Worm (Caenorhabditis elegans): ENCODE measurements around the gene C32B5.13.
A peak's percentile ranks its signal among the peaks of the same experiment; 100 is the strongest.
"Not testable (repeated sequence)": the region's sequence is repeated elsewhere in the genome, so short reads cannot be mapped to it uniquely, and the experiment has no call there.

The C32B5.13 gene

ce11 chrII:940779-941178 lies 21.1 kb downstream of the C32B5.13 start, which contains the start of gene fbxc-36:
Gene fbxc-36, plus strand, starts transcription at chrII:940983.
- TF ChIP-seq hlh-30 (tag; optimal IDR thresholded peaks at IDR 0.05; ENCODE audit: insufficient read depth) (peak; percentile 48), dve-1 (tag; optimal IDR thresholded peaks at IDR 0.05) (no peak)

ce11 chrII:938549-938948 lies 23.3 kb downstream of the C32B5.13 start, which contains the start of gene R07C3.3:
Gene R07C3.3, plus strand, starts transcription at chrII:938849.
- TF ChIP-seq tbx-7 (tag; optimal IDR thresholded peaks at IDR 0.05) = no peak
- no peak for TF ChIP-seq pag-3 (tag; optimal IDR thresholded peaks at IDR 0.05; ENCODE audit: borderline replicate concordance)
- no peak for TF ChIP-seq fkh-6 (tag; optimal IDR thresholded peaks at IDR 0.05)
- TF ChIP-seq pha-4 (tag; optimal IDR thresholded peaks at IDR 0.05) = no peak
- no peak for TF ChIP-seq hlh-15 (tag; optimal IDR thresholded peaks at IDR 0.05)
- no peak for TF ChIP-seq pros-1 (tag; optimal IDR thresholded peaks at IDR 0.05)
- TF ChIP-seq unc-55 (GFP tag; optimal IDR thresholded peaks at IDR 0.05) = no peak
- TF ChIP-seq ceh-6 (GFP tag; optimal IDR thresholded peaks at IDR 0.05) = no peak
- TF ChIP-seq dve-1 (tag; optimal IDR thresholded peaks at IDR 0.05) = no peak
- no peak for TF ChIP-seq ceh-9 (tag; optimal IDR thresholded peaks at IDR 0.05)
- no peak for TF ChIP-seq ceh-18 (tag; optimal IDR thresholded peaks at IDR 0.05)

ce11 chrII:937265-937664 lies 24.6 kb downstream of the C32B5.13 start:
- TF ChIP-seq ref-2 (tag; optimal IDR thresholded peaks at IDR 0.05) (peak; percentile 83), tbx-7 (tag; optimal IDR thresholded peaks at IDR 0.05) (no peak)

- TF ChIP-seq pag-3 (tag; optimal IDR thresholded peaks at IDR 0.05; ENCODE audit: borderline replicate concordance) = no peak
- TF ChIP-seq ceh-24 (tag; optimal IDR thresholded peaks at IDR 0.05) = no peak
- TF ChIP-seq ztf-16 (tag; optimal IDR thresholded peaks at IDR 0.05) = no peak
- TF ChIP-seq F13H6.1 (tag; optimal IDR thresholded peaks at IDR 0.05) = no peak
- TF ChIP-seq sdc-2 (tag; optimal IDR thresholded peaks at IDR 0.05) = no peak
- TF ChIP-seq lin-11 (tag; optimal IDR thresholded peaks at IDR 0.05) = no peak
- TF ChIP-seq nhr-232 (tag; optimal IDR thresholded peaks at IDR 0.05) = no peak
- no peak for TF ChIP-seq K09A11.1 (tag; optimal IDR thresholded peaks at IDR 0.05; ENCODE audit: insufficient read depth)
- TF ChIP-seq Y22D7AL.16 (tag; optimal IDR thresholded peaks at IDR 0.05) = no peak
- TF ChIP-seq ahr-1 (tag; optimal IDR thresholded peaks at IDR 0.05) = no peak
- TF ChIP-seq elt-4 (tag; optimal IDR thresholded peaks at IDR 0.05) = no peak
- no peak for TF ChIP-seq ets-4 (tag; optimal IDR thresholded peaks at IDR 0.05)
- TF ChIP-seq hlh-30 (tag; optimal IDR thresholded peaks at IDR 0.05; ENCODE audit: insufficient read depth) = no peak
- no peak for TF ChIP-seq hlh-8 (tag; optimal IDR thresholded peaks at IDR 0.05)
- TF ChIP-seq pqm-1 (tag; optimal IDR thresholded peaks at IDR 0.05) = no peak
- no peak for TF ChIP-seq madf-2 (tag; optimal IDR thresholded peaks at IDR 0.05)
- TF ChIP-seq sox-4 (tag; optimal IDR thresholded peaks at IDR 0.05) = no peak
These were observed 29.1 kb downstream of the C32B5.13 start, which contains the start of gene acs-15 for ce11 chrII:932718-933117. Gene acs-15, plus strand, starts transcription at chrII:933018.

- TF ChIP-seq ceh-34, tbx-7, fax-1 (tag; optimal IDR thresholded peaks at IDR 0.05): not testable (repeated sequence)
These were observed 31.0 kb downstream of the C32B5.13 start, which contains the start of gene fbxc-34 for ce11 chrII:930871-931270. Gene fbxc-34, plus strand, starts transcription at chrII:931171.

ce11 chrII:927331-927730 lies 34.5 kb downstream of the C32B5.13 start, which contains the start of gene R07C3.13:
Gene R07C3.13, minus strand, starts transcription at chrII:927431.
- TF ChIP-seq lin-11 (tag; optimal IDR thresholded peaks at IDR 0.05) (no peak), lim-6 (tag; optimal IDR thresholded peaks at IDR 0.05) (no peak), pqm-1 (tag; optimal IDR thresholded peaks at IDR 0.05) (no peak), elt-4 (tag; optimal IDR thresholded peaks at IDR 0.05) (no peak), rnt-1 (tag; optimal IDR thresholded peaks at IDR 0.05) (no peak), ceh-9 (tag; optimal IDR thresholded peaks at IDR 0.05) (no peak), ceh-31 (tag; optimal IDR thresholded peaks at IDR 0.05) (no peak), ceh-48 (tag; optimal IDR thresholded peaks at IDR 0.05) (no peak), che-1 (tag; optimal IDR thresholded peaks at IDR 0.05) (no peak), hlh-15 (tag; optimal IDR thresholded peaks at IDR 0.05) (no peak), gmeb-2 (tag; optimal IDR thresholded peaks at IDR 0.05) (no peak)
